Fruit fly (Drosophila melanogaster): ENCODE results near the gene CG13983.

DNA sequence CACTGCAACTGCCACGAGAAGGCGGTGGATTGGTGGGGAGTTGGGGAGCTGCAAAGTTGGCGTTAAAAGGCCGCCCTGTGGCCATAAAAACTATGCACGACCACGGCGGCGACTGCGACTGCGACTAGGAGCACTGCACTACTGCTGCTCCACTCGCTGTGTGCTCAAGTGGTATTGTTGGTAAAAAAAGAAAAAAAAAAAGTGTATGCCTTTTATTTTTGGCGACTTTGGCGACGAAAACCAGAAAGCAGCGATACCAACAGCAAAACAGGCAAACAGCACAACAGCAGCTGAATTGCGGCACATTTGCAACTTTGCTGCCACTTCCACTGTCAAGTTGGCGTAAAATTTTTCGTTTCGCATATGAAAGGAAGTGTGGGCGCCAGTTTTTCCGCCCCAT lies 7.1 kb upstream of the CG13983 start:
- TF ChIP-seq esn (GFP tag; optimal IDR thresholded peaks at IDR 0.05) (no peak), Ets96B (tag; optimal IDR thresholded peaks at IDR 0.05) (no peak), Blimp-1 (GFP tag; optimal IDR thresholded peaks at IDR 0.05) (no peak), achi (GFP tag; optimal IDR thresholded peaks at IDR 0.05) (no peak), spab (GFP tag; optimal IDR thresholded peaks at IDR 0.05) (no peak), acj6 (GFP tag; optimal IDR thresholded peaks at IDR 0.05) (no peak), Sox14 (GFP tag; optimal IDR thresholded peaks at IDR 0.05) (no peak), CG3919 (GFP tag; optimal IDR thresholded peaks at IDR 0.05) (no peak), dsx (GFP tag; optimal IDR thresholded peaks at IDR 0.05; ENCODE audit: poor library complexity, severe bottlenecking) (no peak), Hr39 (GFP tag; optimal IDR thresholded peaks at IDR 0.05) (no peak), vri (GFP tag; optimal IDR thresholded peaks at IDR 0.05) (no peak), Hr4 (GFP tag; optimal IDR thresholded peaks at IDR 0.05) (no peak)
